Fruit fly (Drosophila melanogaster) S2 (cell line): ENCODE results near the gene Cyp28d1.

Source experiments
- CG8478 ChIP-seq: fragments of >200 bp; optimal IDR thresholded peaks from 2 replicates; lab custom pipeline; 2018
- CTCF ChIP-seq, 2 experiments: fragments of >200 bp; optimal IDR thresholded peaks; 2 replicates each; lab custom pipeline; 2018

The Cyp28d1 gene

dm6 chr2L:5226891-5227554 lies 16.8 kb downstream of the Cyp28d1 start:
- no peak for TF ChIP-seq CG8478

dm6 chr2L:5228581-5229077 lies 18.4 kb downstream of the Cyp28d1 start:
- no peak for TF ChIP-seq CTCF (optimal IDR thresholded peaks at IDR 0.05; lab: Kevin White, UChicago)
- TF ChIP-seq CG8478: no peak

- TF ChIP-seq CTCF (optimal IDR thresholded peaks at IDR 0.05; lab: Kevin White, UChicago) (no peak), CG8478 (no peak)
These were observed 19.0 kb downstream of the Cyp28d1 start for dm6 chr2L:5229239-5229638.

- TF ChIP-seq CG8478: no peak
- no peak for TF ChIP-seq CTCF (optimal IDR thresholded peaks at IDR 0.05; lab: Kevin White, UChicago)
These were observed 19.6 kb downstream of the Cyp28d1 start for dm6 chr2L:5229735-5230347.

dm6 chr2L:5230772-5231171 lies 20.5 kb downstream of the Cyp28d1 start:
- TF ChIP-seq CG8478 (no peak), CTCF (optimal IDR thresholded peaks at IDR 0.05; lab: Kevin White, UChicago) (no peak)

dm6 chr2L:5231437-5231836 lies 21.2 kb downstream of the Cyp28d1 start:
- TF ChIP-seq CTCF (optimal IDR thresholded peaks at IDR 0.05; lab: Kevin White, UChicago): no peak
- TF ChIP-seq CG8478: no peak

- no peak for TF ChIP-seq CG8478
- TF ChIP-seq CTCF (optimal IDR thresholded peaks at IDR 0.05; lab: Kevin White, UChicago): no peak
These were observed 21.9 kb downstream of the Cyp28d1 start for dm6 chr2L:5232175-5232574.

- TF ChIP-seq CG8478: no peak
- TF ChIP-seq CTCF (optimal IDR thresholded peaks at IDR 0.05; lab: Kevin White, UChicago): no peak
These were observed 23.0 kb downstream of the Cyp28d1 start for dm6 chr2L:5232967-5233909.

dm6 chr2L:5234714-5235298 lies 24.5 kb downstream of the Cyp28d1 start:
- TF ChIP-seq CG8478 (no peak), CTCF (optimal IDR thresholded peaks at IDR 0.05; lab: Kevin White, UChicago) (no peak)

- TF ChIP-seq CTCF (optimal IDR thresholded peaks at IDR 0.05; lab: Kevin White, UChicago): no peak
- no peak for TF ChIP-seq CG8478
These were observed 26.1 kb downstream of the Cyp28d1 start for dm6 chr2L:5236346-5236809.

- TF ChIP-seq CTCF (optimal IDR thresholded peaks at IDR 0.05; lab: Kevin White, UChicago): no peak
- TF ChIP-seq CG8478: no peak
These were observed 27.0 kb downstream of the Cyp28d1 start for dm6 chr2L:5237175-5237753.

dm6 chr2L:5237899-5238566 lies 27.8 kb downstream of the Cyp28d1 start:
- TF ChIP-seq CTCF (optimal IDR thresholded peaks at IDR 0.05; lab: Kevin White, UChicago) (no peak), CG8478 (no peak)

dm6 chr2L:5238567-5238925 lies 28.3 kb downstream of the Cyp28d1 start:
- TF ChIP-seq CTCF (optimal IDR thresholded peaks at IDR 0.05; lab: Kevin White, UChicago) (no peak), CG8478 (no peak)

- TF ChIP-seq CG8478 (no peak), CTCF (optimal IDR thresholded peaks at IDR 0.05; lab: Kevin White, UChicago) (no peak)
These were observed 29.4 kb downstream of the Cyp28d1 start for dm6 chr2L:5239433-5240278.
